Worm (Caenorhabditis elegans): Measurements from ENCODE around the gene srw-31.

DNA sequence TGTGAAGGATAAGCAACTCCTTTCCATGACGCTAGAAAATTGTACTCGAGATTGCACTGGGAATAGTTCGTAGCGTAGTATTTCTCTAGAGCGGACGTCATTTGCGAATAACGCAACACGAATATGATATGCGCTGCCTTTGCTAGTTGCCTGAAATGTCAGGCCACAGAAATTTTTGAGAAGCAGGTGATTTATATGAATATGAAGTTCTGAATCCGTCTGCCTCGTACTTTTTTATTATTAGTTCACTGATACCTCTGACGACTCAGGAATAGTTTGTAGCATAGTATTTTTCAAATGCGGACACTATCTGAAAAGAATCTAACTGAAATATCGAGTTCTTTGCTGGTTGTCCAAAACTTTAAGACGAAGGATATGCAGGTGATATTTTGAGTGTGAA is 10.3 kb upstream of the srw-31 start, which contains the start of gene srh-118:
- TF ChIP-seq ceh-13 (GFP tag; optimal IDR thresholded peaks at IDR 0.05), result no peak
- no peak for TF ChIP-seq flt-1 (GFP tag; IDR thresholded peaks at IDR 0.05)
- TF ChIP-seq ama-1 (optimal IDR thresholded peaks at IDR 0.05), result no peak
- no peak for TF ChIP-seq scrt-1 (GFP tag; IDR thresholded peaks at IDR 0.05)
- no peak for TF ChIP-seq sea-1 (GFP tag; conservative IDR thresholded peaks at IDR 0.05)
- no peak for TF ChIP-seq hmbx-1 (tag; optimal IDR thresholded peaks at IDR 0.05)
- TF ChIP-seq F13C5.2 (tag; optimal IDR thresholded peaks at IDR 0.05), result no peak
- TF ChIP-seq pes-1 (GFP tag; IDR thresholded peaks at IDR 0.05), result no peak
- no peak for TF ChIP-seq hmg-4 (GFP tag; optimal IDR thresholded peaks at IDR 0.05)
- TF ChIP-seq ceh-36 (tag; optimal IDR thresholded peaks at IDR 0.05), result no peak
- TF ChIP-seq tra-4 (tag; optimal IDR thresholded peaks at IDR 0.05), result no peak
- TF ChIP-seq tbx-37 (GFP tag; conservative IDR thresholded peaks at IDR 0.05), result no peak
- no peak for TF ChIP-seq tbx-11 (GFP tag; IDR thresholded peaks at IDR 0.05)

Data from whole organism, early embryonic.